Fruit fly (Drosophila melanogaster): ENCODE results near the gene CG8300.

DNA sequence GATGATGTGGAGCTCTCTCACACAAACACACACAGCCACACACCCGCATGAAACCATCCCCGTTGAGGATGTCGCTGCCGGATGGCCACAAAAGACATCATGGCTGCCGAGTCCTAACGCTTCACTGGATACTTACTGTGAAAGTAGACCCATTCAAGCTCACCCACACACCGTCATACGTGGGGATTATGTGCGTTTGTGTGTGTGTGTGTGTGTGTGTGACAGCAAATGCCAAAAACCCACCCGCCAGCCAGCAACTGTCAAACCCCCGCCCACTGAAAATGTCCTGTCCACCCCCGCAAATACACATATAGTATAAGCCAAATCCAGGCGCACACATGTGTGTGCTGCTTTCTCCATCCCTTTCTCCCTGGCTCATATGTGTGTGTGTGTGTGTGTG lies 19.8 kb downstream of the CG8300 start:
- no peak for TF ChIP-seq EcR (GFP tag; optimal IDR thresholded peaks at IDR 0.05)
- TF ChIP-seq CG13204 (GFP tag; optimal IDR thresholded peaks at IDR 0.05) = no peak
- TF ChIP-seq Snoo (tag; optimal IDR thresholded peaks at IDR 0.05) = no peak
- no peak for TF ChIP-seq gl (tag; optimal IDR thresholded peaks at IDR 0.05)
- no peak for TF ChIP-seq CG34367 (tag; optimal IDR thresholded peaks at IDR 0.05)
- no peak for TF ChIP-seq CG8159 (tag; optimal IDR thresholded peaks at IDR 0.05)
- TF ChIP-seq CG12605 (GFP tag; IDR thresholded peaks at IDR 0.05) = no peak
- TF ChIP-seq rn (GFP tag; IDR thresholded peaks at IDR 0.05) = no peak
